Worm (Caenorhabditis elegans) whole organism, young adult: ENCODE results near the gene Y73C8B.3.

ENCODE experiments used
- F22D6.2 ChIP-seq: sonication (generic microtip); optimal IDR thresholded peaks from 2 replicates; lab custom pipeline; 2016; ENCODE audit warnings: mild to moderate bottlenecking, missing genetic modification characterization, missing compliant biosample characterization
- F23B12.7 ChIP-seq: sonication (generic microtip); optimal IDR thresholded peaks from 2 replicates; lab custom pipeline; 2017; ENCODE audit warnings: missing genetic modification characterization, mild to moderate bottlenecking, missing compliant biosample characterization, antibody characterized with exemption, moderate library complexity; ENCODE audit not compliant: insufficient read depth
- K11D2.4 ChIP-seq: fragments of 200-800 bp; sonication (Bioruptor generic); IDR thresholded peaks from 2 replicates; pipeline ENCODE4 v1.3.6; 2022; ENCODE audit warnings: missing genetic modification reagents, missing genetic modification characterization, missing compliant biosample characterization
- ceh-91 ChIP-seq: fragments of 200-800 bp; sonication (Bioruptor generic); IDR thresholded peaks from 2 replicates; pipeline ENCODE4 v1.3.6; 2022; ENCODE audit warnings: missing genetic modification reagents, missing genetic modification characterization, missing compliant biosample characterization
- egrh-3 ChIP-seq: fragments of 200-800 bp; sonication (Bioruptor generic); IDR thresholded peaks from 2 replicates; pipeline ENCODE4 v1.3.6; 2022; ENCODE audit warnings: missing genetic modification reagents, missing genetic modification characterization, missing compliant biosample characterization
- lsy-27 ChIP-seq: sonication (generic microtip); optimal IDR thresholded peaks from 2 replicates; lab custom pipeline; 2017; ENCODE audit warnings: missing genetic modification characterization, mild to moderate bottlenecking, missing compliant biosample characterization, antibody characterized with exemption, missing genotype, borderline replicate concordance; ENCODE audit not compliant: insufficient read depth
- madf-8 ChIP-seq: fragments of 200-800 bp; sonication (Bioruptor generic); conservative IDR thresholded peaks from 2 replicates; pipeline ENCODE4 v1.3.6; 2022; ENCODE audit warnings: missing genetic modification reagents, missing genetic modification characterization, missing compliant biosample characterization
- ztf-3 ChIP-seq: fragments of 200-800 bp; sonication (Bioruptor generic); optimal IDR thresholded peaks from 2 replicates; lab custom pipeline; 2018; ENCODE audit warnings: mild to moderate bottlenecking, missing genetic modification characterization, missing compliant biosample characterization

DNA sequence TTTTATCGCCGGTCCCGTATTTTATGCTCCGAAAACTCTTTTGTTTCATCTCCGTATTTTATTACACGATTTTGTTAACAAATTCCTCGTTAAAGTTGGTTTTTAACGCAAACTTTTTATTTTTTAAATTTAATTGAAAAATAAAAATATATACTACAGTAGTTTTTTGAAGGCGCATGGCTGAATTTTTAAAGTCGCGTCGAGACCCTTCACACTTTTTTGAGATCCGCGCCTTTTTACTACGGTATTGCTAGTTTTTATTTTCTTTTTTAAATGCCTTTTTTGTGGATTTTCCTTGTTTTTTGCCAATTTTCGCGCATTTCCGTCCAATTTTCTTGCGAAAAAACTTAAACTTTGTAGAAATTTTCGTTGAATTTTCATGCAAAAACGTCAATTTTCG lies 11.4 kb upstream of the Y73C8B.3 start:
- TF ChIP-seq ceh-91 (GFP tag; lab: Robert Waterston, UW): peak; percentile 68; the same call in 1 of the 2 replicates
- TF ChIP-seq F22D6.2: no peak
- peak; percentile 91 for TF ChIP-seq madf-8
- no peak for TF ChIP-seq F23B12.7 (tag; lab: Kevin White, UChicago)
- no peak for TF ChIP-seq ztf-3 (GFP tag; lab: Kevin White, UChicago)
- no peak for TF ChIP-seq lsy-27 (tag; lab: Kevin White, UChicago)
- no peak for TF ChIP-seq egrh-3 (GFP tag; lab: Robert Waterston, UW)
- no peak for TF ChIP-seq K11D2.4 (GFP tag; lab: Robert Waterston, UW)
